Fruit fly (Drosophila melanogaster): Measurements from ENCODE around the gene gammaTub23C.

gammaTub23C gene

DNA sequence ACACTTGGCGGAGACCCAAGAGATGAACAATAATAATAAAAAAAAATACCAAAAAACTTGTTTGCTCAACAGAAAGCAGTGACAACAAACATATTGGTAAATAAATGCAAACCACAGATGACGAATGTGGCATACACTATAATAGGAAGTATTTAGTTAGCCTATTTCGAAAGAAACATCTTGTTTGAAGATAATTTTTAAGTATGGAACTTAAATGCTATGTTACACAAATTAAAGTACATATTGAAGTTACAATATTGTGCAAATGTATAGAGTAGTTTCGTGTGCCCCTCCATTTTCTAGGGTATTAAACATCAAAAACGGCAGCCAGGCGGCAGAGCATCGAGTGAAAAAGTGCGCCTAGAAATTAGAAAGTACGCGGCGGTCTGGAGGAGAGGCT, 30.7 kb downstream of the gammaTub23C start (continued):
- peak; percentile 28 for TF ChIP-seq Dek (tag; optimal IDR thresholded peaks at IDR 0.05)
- peak; percentile 51; the same call in 2 of the 3 replicates for TF ChIP-seq row (GFP tag; IDR thresholded peaks at IDR 0.05)
- peak; percentile 40 for TF ChIP-seq CG16863 (GFP tag; optimal IDR thresholded peaks at IDR 0.05)
- TF ChIP-seq sisA (GFP tag; IDR thresholded peaks at IDR 0.05), result peak; percentile 29; the same call in 1 of the 2 replicates
- peak; percentile 4 for TF ChIP-seq CG18476 (GFP tag; optimal IDR thresholded peaks at IDR 0.05)
- TF ChIP-seq CG3726 (GFP tag; IDR thresholded peaks at IDR 0.05), result no peak
- TF ChIP-seq oc (tag; optimal IDR thresholded peaks at IDR 0.05), result peak; percentile 62
- TF ChIP-seq CG31441 (GFP tag; IDR thresholded peaks at IDR 0.05), result peak; percentile 67
- peak; percentile 26 for TF ChIP-seq NfI (GFP tag; optimal IDR thresholded peaks at IDR 0.05)
- TF ChIP-seq Ets97D (GFP tag; optimal IDR thresholded peaks at IDR 0.05), result no peak
- TF ChIP-seq exex (tag; optimal IDR thresholded peaks at IDR 0.05), result no peak
- TF ChIP-seq CG12071 (GFP tag; optimal IDR thresholded peaks at IDR 0.05), result peak; percentile 68
- no peak for TF ChIP-seq CG14667 (GFP tag; IDR thresholded peaks at IDR 0.05)
- peak; percentile 59 for TF ChIP-seq bab2 (GFP tag; optimal IDR thresholded peaks at IDR 0.05)
- TF ChIP-seq jing (GFP tag; optimal IDR thresholded peaks at IDR 0.05), result peak; percentile 31
- peak; percentile 15 for TF ChIP-seq trem (tag; optimal IDR thresholded peaks at IDR 0.05)
- peak; percentile 19 for TF ChIP-seq Camta (GFP tag; optimal IDR thresholded peaks at IDR 0.05)
- TF ChIP-seq onecut (GFP tag; IDR thresholded peaks at IDR 0.05), result peak; percentile 25; the same call in 1 of the 2 replicates
- TF ChIP-seq CG11560 (tag; IDR thresholded peaks at IDR 0.05), result no peak
- TF ChIP-seq CG43689 (GFP tag; IDR thresholded peaks at IDR 0.05), result no peak
- TF ChIP-seq CG7372 (GFP tag; IDR thresholded peaks at IDR 0.05), result no peak
- peak; percentile 69 for TF ChIP-seq unpg (GFP tag; optimal IDR thresholded peaks at IDR 0.05)
- no peak for TF ChIP-seq CG4360 (GFP tag; IDR thresholded peaks at IDR 0.05)
- no peak for TF ChIP-seq Opbp (GFP tag; IDR thresholded peaks at IDR 0.05; ENCODE audit: partially characterized antibody)
- no peak for TF ChIP-seq Nf-YC (tag; optimal IDR thresholded peaks at IDR 0.05)
- TF ChIP-seq sens-2 (GFP tag; IDR thresholded peaks at IDR 0.05), result no peak
- no peak for TF ChIP-seq mld (GFP tag; IDR thresholded peaks at IDR 0.05; ENCODE audit: partially characterized antibody)
- no peak for TF ChIP-seq CG34422 (GFP tag; IDR thresholded peaks at IDR 0.05)
- no peak for TF ChIP-seq CG4617 (GFP tag; optimal IDR thresholded peaks at IDR 0.05; ENCODE audit: borderline replicate concordance)
- no peak for TF ChIP-seq abd-A (tag; optimal IDR thresholded peaks at IDR 0.05)
- TF ChIP-seq Kr (GFP tag; optimal IDR thresholded peaks at IDR 0.05), result no peak
- 0 out of 2 replicates have a peak, but pooled peaks have one; percentile 25 for TF ChIP-seq H2.0 (GFP tag; IDR thresholded peaks at IDR 0.05)
- TF ChIP-seq vvl (GFP tag; IDR thresholded peaks at IDR 0.05), result peak; percentile 69
- TF ChIP-seq Hand (GFP tag; optimal IDR thresholded peaks at IDR 0.05), result no peak
- no peak for TF ChIP-seq h (optimal IDR thresholded peaks at IDR 0.05)
- no peak; the same call in 2 of the 3 replicates for TF ChIP-seq tgo (GFP tag; IDR thresholded peaks at IDR 0.05)
- TF ChIP-seq eve (GFP tag; optimal IDR thresholded peaks at IDR 0.05), result no peak
- peak; percentile 47 for TF ChIP-seq CG5180 (GFP tag; optimal IDR thresholded peaks at IDR 0.05)
- TF ChIP-seq CG6813 (GFP tag; optimal IDR thresholded peaks at IDR 0.05), result peak; percentile 23
- no peak for TF ChIP-seq emc (GFP tag; optimal IDR thresholded peaks at IDR 0.05)
- TF ChIP-seq CG3838 (GFP tag; optimal IDR thresholded peaks at IDR 0.05), result no peak
- TF ChIP-seq cad (GFP tag; optimal IDR thresholded peaks at IDR 0.05), result no peak
- TF ChIP-seq insv (GFP tag; optimal IDR thresholded peaks at IDR 0.05), result no peak
- TF ChIP-seq CG13296 (GFP tag; optimal IDR thresholded peaks at IDR 0.05), result peak; percentile 5
- TF ChIP-seq CG6683 (GFP tag; optimal IDR thresholded peaks at IDR 0.05), result no peak
- TF ChIP-seq lov (optimal IDR thresholded peaks at IDR 0.05), result no peak
- no peak for TF ChIP-seq lov (GFP tag; IDR thresholded peaks at IDR 0.05)
- TF ChIP-seq CG18619 (GFP tag; optimal IDR thresholded peaks at IDR 0.05), result peak; percentile 13
- peak; percentile 71 for TF ChIP-seq ci (GFP tag; IDR thresholded peaks at IDR 0.05)
- peak in 1 of 2 experiments; percentile 9 for TF ChIP-seq Hr78 (GFP tag; optimal IDR thresholded peaks at IDR 0.05)
- TF ChIP-seq ssp (GFP tag; IDR thresholded peaks at IDR 0.05), result no peak
- TF ChIP-seq dan (GFP tag; IDR thresholded peaks at IDR 0.05), result no peak
